Fruit fly (Drosophila melanogaster): ENCODE data around the gene CG43373.

Gene CG43373

DNA sequence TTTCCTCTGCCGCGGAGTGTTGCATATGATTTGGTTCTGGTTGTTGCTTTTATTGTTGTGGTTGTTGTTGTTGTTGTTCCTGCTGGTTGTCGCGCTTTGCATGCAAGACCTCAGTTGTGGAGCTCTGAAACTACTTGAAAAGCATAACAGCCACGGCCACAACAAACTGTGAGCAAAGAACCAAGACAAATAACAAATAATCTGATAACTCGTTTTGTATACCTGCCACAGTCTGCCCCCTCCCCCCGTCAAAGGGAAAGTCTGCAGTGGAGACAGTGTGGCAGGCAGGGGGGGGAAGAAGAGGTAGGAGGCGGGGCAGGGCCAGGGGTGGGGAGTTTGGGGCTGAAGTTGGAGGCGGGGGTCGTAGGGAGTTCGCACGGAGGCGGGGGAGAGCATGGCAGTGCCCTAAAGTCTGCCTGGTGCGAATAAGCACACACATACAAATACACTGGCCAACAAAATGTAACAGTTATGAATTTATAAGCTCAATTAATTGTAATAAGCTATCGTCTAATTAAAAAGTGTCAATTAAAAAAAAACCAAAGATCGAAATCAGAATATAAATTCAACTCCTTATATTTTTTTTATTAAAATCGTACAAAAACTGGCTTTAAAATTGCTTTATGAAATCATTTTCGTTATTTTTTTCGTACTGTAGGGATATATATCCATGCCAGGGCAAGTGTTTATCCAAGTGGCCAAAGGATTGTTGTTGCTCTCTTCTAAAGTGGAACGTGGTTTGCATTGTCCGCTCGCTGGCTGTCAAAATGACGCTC, 54.5 kb downstream of the CG43373 start (continued):
- TF ChIP-seq CG1792 (GFP tag; optimal IDR thresholded peaks at IDR 0.05) (no peak), CG4424 (GFP tag; optimal IDR thresholded peaks at IDR 0.05) (peak; percentile 40), Hr39 (optimal IDR thresholded peaks at IDR 0.05) (peak; percentile 51), ato (GFP tag; IDR thresholded peaks at IDR 0.05; ENCODE audit: partially characterized antibody) (0 out of 2 replicates have a peak, but pooled peaks have one; percentile 31), CG31441 (GFP tag; IDR thresholded peaks at IDR 0.05) (peak; percentile 57), CG17361 (GFP tag; IDR thresholded peaks at IDR 0.05) (peak; percentile 64), CG8944 (GFP tag; optimal IDR thresholded peaks at IDR 0.05) (no peak), MTF-1 (GFP tag; optimal IDR thresholded peaks at IDR 0.05; ENCODE audit: borderline replicate concordance) (peak; percentile 10), CG11504 (tag; optimal IDR thresholded peaks at IDR 0.05) (peak; percentile 56), en (GFP tag; optimal IDR thresholded peaks at IDR 0.05) (no peak), Opbp (GFP tag; IDR thresholded peaks at IDR 0.05; ENCODE audit: partially characterized antibody) (no peak), grau (tag; optimal IDR thresholded peaks at IDR 0.05) (no peak), CG7556 (GFP tag; optimal IDR thresholded peaks at IDR 0.05) (peak; percentile 40), sr (GFP tag; IDR thresholded peaks at IDR 0.05) (0 out of 3 replicates have a peak, but pooled peaks have one; percentile 30), lab (GFP tag; optimal IDR thresholded peaks at IDR 0.05) (no peak), CG3407 (GFP tag; optimal IDR thresholded peaks at IDR 0.05) (no peak), lov (optimal IDR thresholded peaks at IDR 0.05) (no peak), lov (GFP tag; IDR thresholded peaks at IDR 0.05) (no peak), CG9727 (GFP tag; optimal IDR thresholded peaks at IDR 0.05) (peak; percentile 26), Blimp-1 (GFP tag; optimal IDR thresholded peaks at IDR 0.05) (peak; percentile 81), pita (GFP tag; optimal IDR thresholded peaks at IDR 0.05) (no peak), CG12299 (tag; optimal IDR thresholded peaks at IDR 0.05) (no peak), slp2 (GFP tag; optimal IDR thresholded peaks at IDR 0.05) (no peak), CG4360 (GFP tag; IDR thresholded peaks at IDR 0.05) (peak; percentile 89), ranshi (GFP tag; IDR thresholded peaks at IDR 0.05) (no peak), CG11723 (GFP tag; optimal IDR thresholded peaks at IDR 0.05) (no peak), psq (GFP tag; optimal IDR thresholded peaks at IDR 0.05) (no peak), CG15479 (GFP tag; optimal IDR thresholded peaks at IDR 0.05) (no peak), CG6254 (GFP tag; optimal IDR thresholded peaks at IDR 0.05) (peak; percentile 17), kni (GFP tag; optimal IDR thresholded peaks at IDR 0.05) (peak; percentile 98), CG9215 (GFP tag; IDR thresholded peaks at IDR 0.05) (no peak), Hr51 (GFP tag; optimal IDR thresholded peaks at IDR 0.05) (peak in 1 of 2 experiments; percentile 29), disco-r (GFP tag; optimal IDR thresholded peaks at IDR 0.05) (no peak), Drgx (GFP tag; IDR thresholded peaks at IDR 0.05) (peak; percentile 46; the same call in 1 of the 2 replicates), vvl (GFP tag; IDR thresholded peaks at IDR 0.05) (no peak), NFAT (GFP tag; IDR thresholded peaks at IDR 0.05) (0 out of 2 replicates have a peak, but pooled peaks have one; percentile 24), Myb (GFP tag; optimal IDR thresholded peaks at IDR 0.05) (no peak), CkIIα-i1 (GFP tag; IDR thresholded peaks at IDR 0.05) (no peak), NC2β (GFP tag; optimal IDR thresholded peaks at IDR 0.05) (no peak), CG1602 (GFP tag; optimal IDR thresholded peaks at IDR 0.05) (no peak), Chrac-16 (GFP tag; optimal IDR thresholded peaks at IDR 0.05) (no peak), gsb-n (tag; optimal IDR thresholded peaks at IDR 0.05) (peak; percentile 34), Jarid2 (GFP tag; optimal IDR thresholded peaks at IDR 0.05) (no peak), CG11695 (GFP tag; IDR thresholded peaks at IDR 0.05) (no peak; the same call in 2 of the 3 replicates), CG6654 (GFP tag; optimal IDR thresholded peaks at IDR 0.05) (no peak), E2f2 (GFP tag; IDR thresholded peaks at IDR 0.05) (no peak), CG2129 (GFP tag; IDR thresholded peaks at IDR 0.05; ENCODE audit: partially characterized antibody) (no peak), CG2678 (tag; optimal IDR thresholded peaks at IDR 0.05) (peak; percentile 44), br (optimal IDR thresholded peaks at IDR 0.05) (no peak), Hsf (GFP tag; optimal IDR thresholded peaks at IDR 0.05) (no peak)
